Fruit fly (Drosophila melanogaster) whole organism, wandering third instar larva: ENCODE data around the gene grn.

Experiments used
- GATAd ChIP-seq: sonication (Bioruptor generic); optimal IDR thresholded peaks from 2 replicates; lab custom pipeline; 2016; ENCODE audit warnings: missing biosample characterization, missing genetic modification characterization
- N ChIP-seq: fragments of >200 bp; optimal IDR thresholded peaks from 2 replicates; lab custom pipeline; 2018; ENCODE audit warnings: missing biosample characterization, missing external identifiers, missing genetic modification characterization
- Vsx2 ChIP-seq: fragments of 200-300, 225-300 bp; sonication (Bioruptor generic); optimal IDR thresholded peaks from 2 replicates; lab custom pipeline; 2018; ENCODE audit warnings: missing biosample characterization, missing genetic modification characterization; ENCODE audit not compliant: partially characterized antibody
- brk ChIP-seq: fragments of 200-800 bp; sonication (Bioruptor generic); optimal IDR thresholded peaks from 2 replicates; lab custom pipeline; 2016; ENCODE audit warnings: missing biosample characterization, mild to moderate bottlenecking, missing genetic modification characterization
- dmrt93B ChIP-seq: fragments of 200-800 bp; sonication (Bioruptor generic); optimal IDR thresholded peaks from 2 replicates; lab custom pipeline; 2018; ENCODE audit warnings: missing biosample characterization, mild to moderate bottlenecking, missing genetic modification characterization
- dsf ChIP-seq: sonication (Bioruptor generic); optimal IDR thresholded peaks from 2 replicates; lab custom pipeline; 2016; ENCODE audit warnings: missing biosample characterization, missing genetic modification characterization, borderline replicate concordance
- ey ChIP-seq: fragments of 200-800 bp; sonication (Bioruptor generic); optimal IDR thresholded peaks from 2 replicates; lab custom pipeline; 2016; ENCODE audit warnings: missing biosample characterization, missing genetic modification characterization
- rgr ChIP-seq: fragments of 200-800 bp; sonication (Bioruptor generic); optimal IDR thresholded peaks from 3 replicates; lab custom pipeline; 2016; ENCODE audit warnings: missing biosample characterization, mild to moderate bottlenecking, missing genetic modification characterization
- woc ChIP-seq: sonication (Bioruptor generic); optimal IDR thresholded peaks from 2 replicates; lab custom pipeline; 2016; ENCODE audit warnings: missing biosample characterization, mild to moderate bottlenecking, missing genetic modification characterization

dm6 chr3R:8119457-8120337 is 61.5 kb downstream of the grn start:
- TF ChIP-seq brk (peak; percentile 77), GATAd (GFP tag; lab: Kevin White, UChicago) (no peak), ey (GFP tag; lab: Kevin White, UChicago) (peak; percentile 48), woc (GFP tag; lab: Kevin White, UChicago) (peak; percentile 41), Vsx2 (no peak), dmrt93B (GFP tag; lab: Kevin White, UChicago) (peak; percentile 74), dsf (GFP tag; lab: Kevin White, UChicago) (peak; percentile 44), rgr (GFP tag; lab: Kevin White, UChicago) (peak; percentile 81), N (GFP tag; lab: Kevin White, UChicago) (no peak)
